Worm (Caenorhabditis elegans): Measurements from ENCODE around the gene rbc-1.

The rbc-1 gene

ce11 chrX:14639941-14640340 lies 28.8 kb downstream of the rbc-1 start (continued):
- TF ChIP-seq Y75B8A.6 (GFP tag; IDR thresholded peaks at IDR 0.05) (no peak), spr-3 (GFP tag; optimal IDR thresholded peaks at IDR 0.05) (no peak), nhr-41 (GFP tag; IDR thresholded peaks at IDR 0.05) (no peak), pqm-1 (tag; optimal IDR thresholded peaks at IDR 0.05) (no peak), hlh-11 (tag; optimal IDR thresholded peaks at IDR 0.05) (peak; percentile 24), cey-2 (tag; optimal IDR thresholded peaks at IDR 0.05; ENCODE audit: borderline replicate concordance, insufficient read depth) (no peak), ama-1 (optimal IDR thresholded peaks at IDR 0.05) (no peak), dmd-8 (GFP tag; IDR thresholded peaks at IDR 0.05) (no peak), gei-8 (GFP tag; optimal IDR thresholded peaks at IDR 0.05) (no peak), lin-15B (tag; optimal IDR thresholded peaks at IDR 0.05) (no peak), rbr-2 (tag; optimal IDR thresholded peaks at IDR 0.05) (peak; percentile 72), unc-130 (GFP tag; optimal IDR thresholded peaks at IDR 0.05) (no peak), nhr-48 (tag; optimal IDR thresholded peaks at IDR 0.05) (no peak), Y48G9A.11 (GFP tag; IDR thresholded peaks at IDR 0.05) (no peak), tag-97 (GFP tag; IDR thresholded peaks at IDR 0.05) (no peak), R02D3.7 (tag; optimal IDR thresholded peaks at IDR 0.05) (no peak), hif-1 (tag; optimal IDR thresholded peaks at IDR 0.05) (peak in 1 of 2 experiments; percentile 31), dmd-6 (GFP tag; IDR thresholded peaks at IDR 0.05) (0 out of 2 replicates have a peak, but pooled peaks have one; percentile 8), F37D6.2 (tag; optimal IDR thresholded peaks at IDR 0.05) (peak; percentile 58), madf-5 (GFP tag; IDR thresholded peaks at IDR 0.05) (no peak), hlh-30 (tag; optimal IDR thresholded peaks at IDR 0.05; ENCODE audit: insufficient read depth) (peak; percentile 19), ceh-20 (GFP tag; IDR thresholded peaks at IDR 0.05) (no peak), daf-19 (GFP tag; conservative IDR thresholded peaks at IDR 0.05) (no peak), snpc-1.2 (GFP tag; IDR thresholded peaks at IDR 0.05) (no peak), ztf-11 (tag; optimal IDR thresholded peaks at IDR 0.05) (no peak)

- TF ChIP-seq zip-2 (tag; optimal IDR thresholded peaks at IDR 0.05) (no peak), unc-62 (GFP tag; optimal IDR thresholded peaks at IDR 0.05 in 1 of 2) (peak in 1 of 2 experiments; percentile 13), unc-62 (tag; optimal IDR thresholded peaks at IDR 0.05) (no peak), pha-4 (GFP tag; IDR thresholded peaks at IDR 0.05) (no peak), pha-4 (tag; optimal IDR thresholded peaks at IDR 0.05) (no peak), hmg-1.1 (GFP tag; IDR thresholded peaks at IDR 0.05) (no peak), ztf-7 (tag; optimal IDR thresholded peaks at IDR 0.05) (no peak), lin-38 (GFP tag; IDR thresholded peaks at IDR 0.05) (no peak)
Measured at ce11 chrX:14645392-14645791, 34.2 kb downstream of the rbc-1 start, which contains the start of gene F54E4.4. TSS of gene F54E4.4 (minus strand) at chrX:14645492.

- TF ChIP-seq snpc-4 (tag; optimal IDR thresholded peaks at IDR 0.05): no peak
- no peak for TF ChIP-seq attf-4 (tag; optimal IDR thresholded peaks at IDR 0.05)
- TF ChIP-seq ctbp-1 (GFP tag; IDR thresholded peaks at IDR 0.05): peak; percentile 29; the same call in 1 of the 2 replicates
- TF ChIP-seq unc-39 (tag; optimal IDR thresholded peaks at IDR 0.05): no peak
- TF ChIP-seq daf-8 (GFP tag; IDR thresholded peaks at IDR 0.05): no peak
Measured at ce11 chrX:14649224-14649623, 38.0 kb downstream of the rbc-1 start.

- TF ChIP-seq zag-1 (tag; optimal IDR thresholded peaks at IDR 0.05) (no peak), unc-62 (GFP tag; optimal IDR thresholded peaks at IDR 0.05 in 1 of 2) (peak in 1 of 2 experiments; percentile 8), unc-62 (tag; optimal IDR thresholded peaks at IDR 0.05) (no peak)
Measured at ce11 chrX:14652058-14652457, 40.9 kb downstream of the rbc-1 start.
